Worm (Caenorhabditis elegans) whole organism, early embryonic: Measurements from ENCODE around the gene Y62E10A.23.

Experiments
- B0310.2 ChIP-seq: sonication (generic microtip); optimal IDR thresholded peaks from 2 replicates; lab custom pipeline; 2016; ENCODE audit warnings: mild to moderate bottlenecking, missing genetic modification characterization, missing compliant biosample characterization
- F13C5.2 ChIP-seq: sonication (generic microtip); optimal IDR thresholded peaks from 2 replicates; lab custom pipeline; 2017; ENCODE audit warnings: mild to moderate bottlenecking, missing genetic modification characterization, inconsistent platforms, missing compliant biosample characterization
- aly-1 ChIP-seq: sonication (generic microtip); optimal IDR thresholded peaks from 2 replicates; lab custom pipeline; 2016; ENCODE audit warnings: missing genetic modification characterization, missing compliant biosample characterization
- ama-1 ChIP-seq: fragments of 150-350 bp; optimal IDR thresholded peaks from 2 replicates; lab custom pipeline; 2014
- ceh-36 ChIP-seq: sonication (generic microtip); optimal IDR thresholded peaks from 2 replicates; lab custom pipeline; 2016; ENCODE audit warnings: missing genetic modification characterization, inconsistent platforms, missing compliant biosample characterization
- flt-1 ChIP-seq: fragments of 200-800 bp; sonication (Bioruptor generic); IDR thresholded peaks from 2 replicates; pipeline ENCODE4 v1.3.6; 2022; ENCODE audit warnings: missing genetic modification characterization, missing compliant biosample characterization
- hmg-4 ChIP-seq: fragments of 200-800 bp; sonication (Bioruptor generic); optimal IDR thresholded peaks from 2 replicates; lab custom pipeline; 2018; ENCODE audit warnings: mild to moderate bottlenecking, missing genetic modification characterization, missing compliant biosample characterization
- hnd-1 ChIP-seq: sonication (generic microtip); optimal IDR thresholded peaks from 2 replicates; lab custom pipeline; 2016; ENCODE audit warnings: missing genetic modification characterization, missing compliant biosample characterization
- pes-1 ChIP-seq: fragments of 200-800 bp; sonication (Bioruptor generic); IDR thresholded peaks from 2 replicates; pipeline ENCODE4 v1.3.6; 2022; ENCODE audit warnings: missing genetic modification reagents, missing genetic modification characterization, missing compliant biosample characterization
- scrt-1 ChIP-seq: fragments of 200-800 bp; sonication (Bioruptor generic); IDR thresholded peaks from 2 replicates; pipeline ENCODE4 v1.3.6; 2022; ENCODE audit warnings: missing genetic modification characterization, missing compliant biosample characterization
- sea-1 ChIP-seq: fragments of 200-800 bp; sonication (Bioruptor generic); conservative IDR thresholded peaks from 2 replicates; pipeline ENCODE4 v1.3.6; 2022; ENCODE audit warnings: missing genetic modification characterization, missing compliant biosample characterization
- tbx-37 ChIP-seq: fragments of 200-800 bp; sonication (Bioruptor generic); conservative IDR thresholded peaks from 2 replicates; pipeline ENCODE4 v1.3.6; 2022; ENCODE audit warnings: missing genetic modification reagents, missing genetic modification characterization, missing compliant biosample characterization

DNA sequence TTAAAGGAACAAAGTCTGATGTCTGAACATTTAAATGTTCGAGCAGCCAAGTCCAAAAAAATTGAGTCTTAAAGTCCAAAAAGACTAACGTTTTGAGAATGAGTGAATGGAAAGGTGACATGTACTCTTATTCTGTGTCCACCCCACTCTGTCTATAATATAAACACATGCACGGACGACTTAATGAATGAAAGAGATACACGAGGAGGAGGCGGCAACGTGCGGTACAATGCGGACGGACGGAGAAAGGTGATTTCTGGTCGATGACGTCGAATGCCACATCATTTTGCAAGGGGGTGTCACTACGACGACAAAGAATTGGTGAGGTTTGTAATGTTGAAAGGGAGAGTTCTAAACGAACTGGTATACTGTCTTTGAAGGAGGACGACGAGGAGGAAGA lies 8.6 kb downstream of the Y62E10A.23 start:
- no peak for TF ChIP-seq scrt-1 (GFP tag; lab: Robert Waterston, UW)
- no peak for TF ChIP-seq aly-1 (tag; lab: Kevin White, UChicago)
- TF ChIP-seq pes-1 (GFP tag; lab: Robert Waterston, UW): no peak
- no peak for TF ChIP-seq ama-1 (lab: Kevin White, UChicago)
- TF ChIP-seq flt-1 (GFP tag; lab: Robert Waterston, UW): no peak
- no peak for TF ChIP-seq sea-1 (GFP tag; lab: Robert Waterston, UW)
- no peak for TF ChIP-seq hmg-4 (GFP tag; lab: Kevin White, UChicago)
- no peak for TF ChIP-seq B0310.2 (tag; lab: Kevin White, UChicago)
- TF ChIP-seq F13C5.2 (tag; lab: Kevin White, UChicago): no peak
- TF ChIP-seq tbx-37 (GFP tag; lab: Robert Waterston, UW): no peak
- no peak for TF ChIP-seq hnd-1
- no peak for TF ChIP-seq ceh-36 (tag; lab: Kevin White, UChicago)
